Worm (Caenorhabditis elegans) whole organism, L2 larva: ENCODE measurements around the gene srgp-1.

Experiments
- aly-2 ChIP-seq: fragments of 150-350 bp; optimal IDR thresholded peaks from 2 replicates; lab custom pipeline; 2014; ENCODE audit warnings: missing biosample characterization, missing genetic modification characterization
- ceh-82 ChIP-seq: fragments of 150-350 bp; optimal IDR thresholded peaks from 2 replicates; lab custom pipeline; 2014; ENCODE audit warnings: missing biosample characterization, missing genetic modification characterization
- egl-27 ChIP-seq: sonication (generic microtip); optimal IDR thresholded peaks from 3 replicates; lab custom pipeline; 2017; ENCODE audit warnings: missing biosample characterization, missing genetic modification reagents, missing genetic modification characterization
- lin-13 ChIP-seq: fragments of 150-350 bp; optimal IDR thresholded peaks from 2 replicates; lab custom pipeline; 2014; ENCODE audit warnings: missing biosample characterization, missing genetic modification reagents, missing genetic modification characterization
- nhr-129 ChIP-seq: fragments of 150-350 bp; optimal IDR thresholded peaks from 2 replicates; lab custom pipeline; 2014; ENCODE audit warnings: missing biosample characterization, missing genetic modification characterization
- nhr-23 ChIP-seq: fragments of 150-350 bp; optimal IDR thresholded peaks from 2 replicates; lab custom pipeline; 2014; ENCODE audit warnings: missing biosample characterization, missing genetic modification reagents, missing genetic modification characterization
- nhr-237 ChIP-seq: fragments of 150-350 bp; optimal IDR thresholded peaks from 2 replicates; lab custom pipeline; 2014; ENCODE audit warnings: missing biosample characterization, missing genetic modification characterization
- unc-55 ChIP-seq: fragments of 150-350 bp; sonication (generic microtip); optimal IDR thresholded peaks from 3 replicates; lab custom pipeline; 2014; ENCODE audit warnings: missing biosample characterization, missing genetic modification reagents, missing genetic modification characterization
- zag-1 ChIP-seq: fragments of 150-350 bp; optimal IDR thresholded peaks from 2 replicates; lab custom pipeline; 2014; ENCODE audit warnings: missing biosample characterization, missing genetic modification characterization
- ztf-11 ChIP-seq: sonication (generic microtip); optimal IDR thresholded peaks from 2 replicates; lab custom pipeline; 2017; ENCODE audit warnings: missing biosample characterization, missing genetic modification characterization

DNA sequence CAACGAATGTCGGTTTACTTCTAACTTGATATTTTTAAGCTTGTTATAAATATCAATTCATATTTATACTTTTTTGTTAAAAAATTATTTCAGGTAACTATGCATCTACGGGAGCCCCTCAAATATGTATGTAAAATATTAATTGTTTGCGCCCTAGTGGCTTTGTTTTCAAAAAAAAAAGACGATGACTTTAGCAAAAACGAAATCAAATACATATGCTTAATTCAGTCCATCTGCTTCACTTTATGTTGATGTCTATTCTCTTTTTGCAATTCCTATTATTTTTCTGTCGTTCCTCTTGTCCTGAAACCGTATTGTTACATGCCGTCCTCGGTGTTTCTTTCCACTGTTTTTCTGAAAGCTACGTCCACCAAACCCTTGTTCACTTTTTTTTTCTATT is 505 bp upstream of the srgp-1 start:
- TF ChIP-seq egl-27 (tag; lab: Kevin White, UChicago) (no peak), nhr-237 (tag; lab: Kevin White, UChicago) (no peak), ztf-11 (tag; lab: Kevin White, UChicago) (no peak), aly-2 (no peak), nhr-23 (no peak), unc-55 (GFP tag; lab: Kevin White, UChicago) (no peak), zag-1 (tag; lab: Kevin White, UChicago) (no peak), nhr-129 (tag; lab: Kevin White, UChicago) (no peak), ceh-82 (tag; lab: Kevin White, UChicago) (no peak), lin-13 (no peak)
